Worm (Caenorhabditis elegans) whole organism, late embryonic: ENCODE measurements around the gene srab-7.

ENCODE experiments used
- C38D4.7 ChIP-seq: fragments of 200-800 bp; sonication (Bioruptor generic); optimal IDR thresholded peaks from 2 replicates; lab custom pipeline; 2018; ENCODE audit warnings: mild to moderate bottlenecking, missing genetic modification characterization, moderate library complexity, missing compliant biosample characterization
- ahr-1 ChIP-seq: sonication (generic microtip); optimal IDR thresholded peaks from 2 replicates; lab custom pipeline; 2016; ENCODE audit warnings: missing genetic modification characterization, missing compliant biosample characterization
- ceh-18 ChIP-seq: sonication (generic microtip); optimal IDR thresholded peaks from 2 replicates; lab custom pipeline; 2016; ENCODE audit warnings: missing genetic modification characterization, missing compliant biosample characterization
- ceh-22 ChIP-seq: sonication (generic microtip); optimal IDR thresholded peaks from 2 replicates; lab custom pipeline; 2017; ENCODE audit warnings: missing biosample characterization, missing genetic modification characterization
- ceh-31 ChIP-seq: sonication (generic microtip); optimal IDR thresholded peaks from 2 replicates; lab custom pipeline; 2016; ENCODE audit warnings: missing genetic modification characterization, missing compliant biosample characterization
- ceh-34 ChIP-seq: sonication (generic microtip); optimal IDR thresholded peaks from 2 replicates; lab custom pipeline; 2016; ENCODE audit warnings: mild to moderate bottlenecking, missing genetic modification characterization, missing compliant biosample characterization
- ceh-45 ChIP-seq: fragments of 200-800 bp; sonication (Bioruptor generic); IDR thresholded peaks from 2 replicates; pipeline ENCODE4 v1.3.6; 2022; ENCODE audit warnings: missing genetic modification reagents, missing genetic modification characterization, missing compliant biosample characterization
- ceh-48 ChIP-seq: sonication (generic microtip); optimal IDR thresholded peaks from 2 replicates; lab custom pipeline; 2016; ENCODE audit warnings: missing genetic modification characterization, inconsistent platforms, missing compliant biosample characterization
- ceh-9 ChIP-seq: sonication (generic microtip); optimal IDR thresholded peaks from 2 replicates; lab custom pipeline; 2016; ENCODE audit warnings: mild to moderate bottlenecking, missing genetic modification characterization, inconsistent platforms, missing compliant biosample characterization
- dve-1 ChIP-seq: sonication (generic microtip); optimal IDR thresholded peaks from 2 replicates; lab custom pipeline; 2017; ENCODE audit warnings: antibody characterized with exemption, mild to moderate bottlenecking, missing genetic modification characterization, missing compliant biosample characterization
- elt-2 ChIP-seq: sonication (generic microtip); optimal IDR thresholded peaks from 2 replicates; lab custom pipeline; 2016; ENCODE audit warnings: missing genetic modification reagents, missing genetic modification characterization, missing compliant biosample characterization
- ets-4 ChIP-seq: sonication (generic microtip); optimal IDR thresholded peaks from 2 replicates; lab custom pipeline; 2016; ENCODE audit warnings: missing genetic modification characterization, missing compliant biosample characterization
- eyg-1 ChIP-seq: sonication (generic microtip); optimal IDR thresholded peaks from 2 replicates; lab custom pipeline; 2016; ENCODE audit warnings: missing genotype, missing genetic modification characterization, missing compliant biosample characterization
- fkh-10 ChIP-seq: fragments of 150-350 bp; optimal IDR thresholded peaks from 2 replicates; lab custom pipeline; 2014; ENCODE audit warnings: missing biosample characterization, missing genetic modification reagents, missing genetic modification characterization
- hlh-6 ChIP-seq: sonication (generic microtip); optimal IDR thresholded peaks from 2 replicates; lab custom pipeline; 2016; ENCODE audit warnings: missing genotype, missing genetic modification characterization, missing compliant biosample characterization
- lin-11 ChIP-seq: fragments of 200-800 bp; sonication (Bioruptor generic); optimal IDR thresholded peaks from 2 replicates; lab custom pipeline; 2018; ENCODE audit warnings: mild to moderate bottlenecking, missing genetic modification characterization, missing compliant biosample characterization
- madf-2 ChIP-seq: sonication (generic microtip); optimal IDR thresholded peaks from 2 replicates; lab custom pipeline; 2017; ENCODE audit warnings: missing genetic modification characterization, missing compliant biosample characterization
- pat-9 ChIP-seq: fragments of 200-800 bp; sonication (Bioruptor generic); optimal IDR thresholded peaks from 2 replicates; lab custom pipeline; 2018; ENCODE audit warnings: mild to moderate bottlenecking, missing genetic modification characterization, moderate library complexity, missing compliant biosample characterization
- pha-2 ChIP-seq: sonication (generic microtip); optimal IDR thresholded peaks from 2 replicates; lab custom pipeline; 2017; ENCODE audit warnings: mild to moderate bottlenecking, missing genetic modification characterization, missing compliant biosample characterization
- pqm-1 ChIP-seq: sonication (generic microtip); optimal IDR thresholded peaks from 2 replicates; lab custom pipeline; 2016; ENCODE audit warnings: missing genetic modification characterization, missing compliant biosample characterization
- pros-1 ChIP-seq: fragments of 150-350 bp; optimal IDR thresholded peaks from 2 replicates; lab custom pipeline; 2014; ENCODE audit warnings: missing biosample characterization, missing genetic modification reagents, missing genetic modification characterization
- ref-2 ChIP-seq: sonication (generic microtip); optimal IDR thresholded peaks from 2 replicates; lab custom pipeline; 2016; ENCODE audit warnings: missing genetic modification characterization, missing compliant biosample characterization
- rnt-1 ChIP-seq: sonication (generic microtip); optimal IDR thresholded peaks from 2 replicates; lab custom pipeline; 2016; ENCODE audit warnings: missing genetic modification characterization, missing compliant biosample characterization
- sdc-2 ChIP-seq: sonication (generic microtip); optimal IDR thresholded peaks from 2 replicates; lab custom pipeline; 2016; ENCODE audit warnings: missing genotype, missing genetic modification characterization, missing compliant biosample characterization
- sox-2 ChIP-seq: fragments of 200-800 bp; sonication (Bioruptor generic); IDR thresholded peaks from 2 replicates; pipeline ENCODE4 v1.3.6; 2022; ENCODE audit warnings: missing genetic modification reagents, missing genetic modification characterization, missing compliant biosample characterization
- sox-4 ChIP-seq: sonication (generic microtip); optimal IDR thresholded peaks from 2 replicates; lab custom pipeline; 2017; ENCODE audit warnings: mild to moderate bottlenecking, missing genetic modification characterization, inconsistent platforms, missing compliant biosample characterization
- syd-9 ChIP-seq: sonication (generic microtip); optimal IDR thresholded peaks from 2 replicates; lab custom pipeline; 2016; ENCODE audit warnings: mild to moderate bottlenecking, missing genetic modification characterization, moderate library complexity, missing compliant biosample characterization
- unc-3 ChIP-seq, 2 experiments: fragments of 200-800 bp in 1 of 2; sonication (Bioruptor generic) in 1 of 2; sonication (generic microtip) in 1 of 2; conservative IDR thresholded peaks in 1 of 2; optimal IDR thresholded peaks in 1 of 2; 2 replicates each; pipeline versions ENCODE4 v1.3.6 to Lab custom; 2016 to 2022; ENCODE audit warnings: missing compliant biosample characterization in 2 of 2, missing genetic modification characterization in 2 of 2, missing genetic modification reagents in 1 of 2
- unc-42 ChIP-seq: sonication (generic microtip); optimal IDR thresholded peaks from 2 replicates; lab custom pipeline; 2016; ENCODE audit warnings: missing genotype, missing genetic modification characterization, missing compliant biosample characterization
- zip-5 ChIP-seq: sonication (generic microtip); optimal IDR thresholded peaks from 2 replicates; lab custom pipeline; 2016; ENCODE audit warnings: missing genetic modification characterization, missing compliant biosample characterization
- ztf-16 ChIP-seq: sonication (generic microtip); optimal IDR thresholded peaks from 2 replicates; lab custom pipeline; 2017; ENCODE audit warnings: missing genetic modification characterization, missing compliant biosample characterization

The srab-7 gene

DNA sequence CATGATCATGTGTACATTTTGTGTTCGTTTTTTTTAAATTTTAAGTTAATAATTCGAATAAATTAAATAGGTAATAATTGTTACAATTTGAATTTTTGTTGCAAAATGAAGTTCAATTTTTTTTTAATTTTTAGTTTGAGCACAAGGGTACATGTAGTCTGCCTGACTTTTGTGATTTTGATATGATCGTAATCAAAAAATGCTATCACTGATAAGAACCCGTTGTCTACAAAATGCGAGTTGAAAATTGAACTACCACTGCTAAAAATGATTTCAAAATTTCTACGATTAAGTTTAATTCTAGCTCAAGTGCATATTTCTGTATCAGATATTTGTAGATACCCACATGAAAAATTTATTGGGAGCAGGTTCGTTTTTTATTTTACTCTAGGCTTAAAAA is 36.8 kb downstream of the srab-7 start, which contains the start of gene clec-210:
Gene clec-210 (plus strand): TSS at position 211 of the 400 bp plus-strand sequence.
- TF ChIP-seq elt-2 (tag; lab: Kevin White, UChicago) (peak; percentile 1), lin-11 (no peak)
- TF ChIP-seq, all 69 proteins: peak for 1

DNA sequence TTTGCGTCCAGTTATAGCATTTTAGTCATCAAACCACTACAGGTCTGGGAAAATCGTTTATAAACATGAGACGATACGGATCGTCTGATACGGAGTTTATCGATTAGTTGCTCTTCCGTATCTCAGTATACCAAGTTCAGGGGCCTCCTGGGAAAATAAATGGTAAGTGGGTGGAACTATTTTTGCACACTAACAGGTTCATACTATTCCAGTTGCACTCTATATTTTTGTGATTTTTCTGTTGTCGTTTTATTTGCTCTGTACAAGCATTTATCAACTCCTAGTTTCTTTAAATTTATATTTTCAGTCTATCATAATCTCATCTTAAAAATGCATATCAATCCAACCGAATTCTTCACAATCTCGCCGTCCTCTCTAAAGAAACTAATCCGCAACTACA is 40.0 kb downstream of the srab-7 start, which contains the start of gene Y73C8C.3:
Gene Y73C8C.3 (plus strand): TSS at position 301 of the 400 bp plus-strand sequence.
- TF ChIP-seq dve-1 (tag; lab: Kevin White, UChicago) (no peak), unc-3 (GFP tag; conservative IDR thresholded peaks at IDR 0.05; lab: Robert Waterston, UW) (no peak), unc-3 (tag; optimal IDR thresholded peaks at IDR 0.05; lab: Kevin White, UChicago) (no peak), ztf-16 (tag; lab: Kevin White, UChicago) (no peak), sox-4 (tag; lab: Kevin White, UChicago) (no peak), ets-4 (tag; lab: Kevin White, UChicago) (no peak), eyg-1 (tag; lab: Kevin White, UChicago) (no peak), C38D4.7 (GFP tag; lab: Kevin White, UChicago) (no peak), fkh-10 (GFP tag; lab: Kevin White, UChicago) (no peak), ceh-22 (tag; lab: Kevin White, UChicago) (no peak), pat-9 (tag; lab: Kevin White, UChicago) (no peak), madf-2 (tag; lab: Kevin White, UChicago) (no peak), ceh-48 (tag; lab: Kevin White, UChicago) (no peak)

DNA sequence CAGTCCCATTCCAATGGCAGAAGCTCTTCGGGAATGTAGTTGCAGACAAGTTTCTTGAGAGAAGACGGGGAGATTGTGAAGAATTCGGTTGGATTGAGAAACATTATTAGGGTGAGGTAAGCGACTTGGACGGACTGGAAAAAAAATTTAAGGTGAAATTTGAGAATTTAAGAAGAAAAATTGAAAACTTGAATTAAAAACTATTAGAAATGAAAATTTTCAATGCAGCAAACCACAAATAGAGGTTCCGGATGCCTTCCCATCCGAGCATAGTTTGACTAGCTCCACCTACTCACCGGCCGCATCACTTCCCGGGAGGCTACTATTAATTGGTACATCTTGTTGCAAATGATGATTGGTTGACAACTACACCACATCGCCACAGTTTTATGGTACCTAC is 41.2 kb downstream of the srab-7 start, which contains the start of gene Y73C8C.8:
Gene Y73C8C.8 (minus strand): TSS at position 101 of the 400 bp plus-strand sequence.
- TF ChIP-seq madf-2 (tag; lab: Kevin White, UChicago) (no peak), ref-2 (tag; lab: Kevin White, UChicago) (no peak), unc-3 (GFP tag; conservative IDR thresholded peaks at IDR 0.05; lab: Robert Waterston, UW) (no peak), unc-3 (tag; optimal IDR thresholded peaks at IDR 0.05; lab: Kevin White, UChicago) (no peak), sdc-2 (tag; lab: Kevin White, UChicago) (no peak), ceh-34 (no peak)

DNA sequence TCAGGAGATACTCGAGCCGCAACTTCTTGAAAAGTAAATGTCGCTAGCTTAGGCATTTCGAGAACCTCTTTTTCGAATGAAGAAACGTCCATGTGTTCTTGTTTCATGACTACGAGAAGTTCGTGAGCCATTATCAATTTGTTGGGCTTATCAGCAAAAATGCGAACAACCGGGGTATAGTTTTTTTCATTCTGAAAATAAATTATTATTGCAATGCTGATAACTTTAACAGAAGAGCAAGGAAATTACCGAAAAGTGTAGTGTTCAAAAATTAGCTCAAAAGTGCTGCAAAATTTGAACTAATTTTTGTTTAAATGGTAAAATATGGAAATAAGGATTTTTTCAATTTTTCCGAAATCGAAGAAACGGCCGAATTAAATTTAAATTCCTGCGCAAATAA is 42.8 kb downstream of the srab-7 start:
- TF ChIP-seq sox-4 (tag; lab: Kevin White, UChicago) (no peak), pros-1 (no peak), pqm-1 (tag; lab: Kevin White, UChicago) (no peak), ahr-1 (no peak), sox-2 (no peak), ceh-18 (tag; lab: Kevin White, UChicago) (no peak), hlh-6 (tag; lab: Kevin White, UChicago) (no peak), pha-2 (tag; lab: Kevin White, UChicago) (no peak), ceh-9 (tag; lab: Kevin White, UChicago) (no peak)
- TF ChIP-seq, all 69 proteins: peak for 0

DNA sequence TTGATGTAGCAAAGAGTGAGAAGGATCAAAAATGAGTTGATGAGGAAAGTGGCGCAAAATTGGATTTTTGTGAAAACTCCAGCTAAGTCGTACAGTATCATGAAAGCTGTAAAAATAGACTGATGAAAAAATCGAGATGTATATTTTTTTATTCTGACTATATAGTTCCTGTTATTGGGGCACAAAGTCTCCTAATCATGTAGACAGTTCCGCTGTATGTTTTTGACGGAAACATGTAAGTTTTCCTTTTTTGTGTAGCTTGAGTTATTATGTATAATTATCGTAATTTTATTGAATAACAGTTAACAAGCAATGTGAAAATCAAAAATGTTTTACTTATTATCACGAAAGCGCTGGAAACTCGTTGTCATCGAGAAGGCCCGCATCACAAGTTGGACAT is 47.5 kb downstream of the srab-7 start, which contains the start of gene str-68:
Gene str-68 (minus strand): TSS at position 101 of the 400 bp plus-strand sequence.
- TF ChIP-seq syd-9 (tag; lab: Kevin White, UChicago) (no peak), ceh-31 (tag; lab: Kevin White, UChicago) (no peak), zip-5 (tag; lab: Kevin White, UChicago) (no peak), unc-3 (GFP tag; conservative IDR thresholded peaks at IDR 0.05; lab: Robert Waterston, UW) (no peak), unc-3 (tag; optimal IDR thresholded peaks at IDR 0.05; lab: Kevin White, UChicago) (no peak), sox-2 (no peak), ztf-16 (tag; lab: Kevin White, UChicago) (no peak)
- TF ChIP-seq, all 69 proteins: peak for 0

DNA sequence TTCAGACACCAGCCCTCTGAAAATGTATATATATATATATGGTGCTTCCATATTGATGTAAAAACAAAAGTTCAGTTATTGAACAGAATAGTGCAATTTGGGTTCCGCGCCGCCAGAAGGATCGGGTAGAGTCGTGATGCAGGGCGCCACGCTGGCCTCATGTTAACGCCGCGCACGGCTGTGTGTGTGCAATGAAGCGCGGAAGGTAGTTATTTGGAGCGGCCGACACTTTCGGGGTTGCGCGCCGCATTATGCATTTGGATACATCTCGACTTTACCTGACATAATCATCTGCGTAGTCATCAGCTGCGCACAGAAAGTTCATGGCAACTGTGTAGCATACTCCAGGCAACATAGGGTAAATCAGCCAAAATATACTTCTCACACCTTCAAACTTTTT is 48.2 kb downstream of the srab-7 start:
- TF ChIP-seq ceh-45 (GFP tag; lab: Robert Waterston, UW), result no peak
- no peak for TF ChIP-seq ceh-31 (tag; lab: Kevin White, UChicago)
- TF ChIP-seq rnt-1, result no peak
- TF ChIP-seq syd-9 (tag; lab: Kevin White, UChicago), result no peak
- no peak for TF ChIP-seq hlh-6 (tag; lab: Kevin White, UChicago)
- TF ChIP-seq unc-42 (tag; lab: Kevin White, UChicago), result no peak
- TF ChIP-seq ceh-9 (tag; lab: Kevin White, UChicago), result no peak
- TF ChIP-seq sox-4 (tag; lab: Kevin White, UChicago), result no peak
- no peak for TF ChIP-seq pat-9 (tag; lab: Kevin White, UChicago)
